Worm (Caenorhabditis elegans): ENCODE data around the gene dre-1.

dre-1 gene

ce11 chrV:6495353-6495752, 50.9 kb downstream of the dre-1 start:
- TF ChIP-seq snpc-4 (tag; optimal IDR thresholded peaks at IDR 0.05), result no peak
- TF ChIP-seq drap-1 (GFP tag; optimal IDR thresholded peaks at IDR 0.05), result no peak
- TF ChIP-seq zip-8 (tag; optimal IDR thresholded peaks at IDR 0.05), result no peak
- no peak for TF ChIP-seq ceh-83 (GFP tag; optimal IDR thresholded peaks at IDR 0.05)
- no peak for TF ChIP-seq M03D4.4 (tag; optimal IDR thresholded peaks at IDR 0.05)
- no peak for TF ChIP-seq sptf-1 (tag; optimal IDR thresholded peaks at IDR 0.05)
- no peak for TF ChIP-seq mls-2 (tag; optimal IDR thresholded peaks at IDR 0.05)
- TF ChIP-seq cnd-1 (tag; optimal IDR thresholded peaks at IDR 0.05), result no peak
- no peak for TF ChIP-seq sem-2 (GFP tag; optimal IDR thresholded peaks at IDR 0.05)
- TF ChIP-seq mep-1 (tag; optimal IDR thresholded peaks at IDR 0.05), result no peak
- no peak for TF ChIP-seq ztf-11 (tag; optimal IDR thresholded peaks at IDR 0.05)
- TF ChIP-seq nhr-28 (tag; optimal IDR thresholded peaks at IDR 0.05), result no peak
- TF ChIP-seq bed-3 (GFP tag; optimal IDR thresholded peaks at IDR 0.05), result no peak
- no peak for TF ChIP-seq mab-5 (tag; optimal IDR thresholded peaks at IDR 0.05)
- no peak for TF ChIP-seq nhr-76 (tag; optimal IDR thresholded peaks at IDR 0.05)
- no peak for TF ChIP-seq ces-1 (GFP tag; optimal IDR thresholded peaks at IDR 0.05)
- TF ChIP-seq nhr-237 (tag; optimal IDR thresholded peaks at IDR 0.05), result no peak
- TF ChIP-seq lin-32 (GFP tag; optimal IDR thresholded peaks at IDR 0.05), result no peak

DNA sequence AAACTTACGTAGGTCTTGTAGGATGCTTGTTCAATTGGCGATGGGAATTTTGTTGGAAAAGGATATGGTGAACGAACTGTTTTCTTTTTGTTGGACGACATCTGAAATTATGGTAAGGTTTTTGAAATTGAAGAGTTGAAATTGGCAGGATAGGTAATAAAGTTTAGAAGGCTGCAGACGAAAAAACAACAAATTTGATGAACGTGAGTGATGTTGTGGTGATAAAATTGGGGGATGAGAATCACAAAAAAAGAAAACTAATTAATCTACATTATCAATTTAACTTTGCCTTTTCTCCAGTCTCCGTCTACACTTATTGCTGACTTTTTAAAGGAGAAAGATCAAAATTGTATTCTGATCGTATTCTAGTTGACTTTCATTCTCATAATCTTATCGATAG, 52.5 kb downstream of the dre-1 start, which contains the start of gene cpt-6:
Gene cpt-6, minus strand, starts transcription at position 101 of the 400 bp plus-strand sequence.
- no peak for TF ChIP-seq zip-8 (tag; optimal IDR thresholded peaks at IDR 0.05)
- no peak for TF ChIP-seq ceh-83 (GFP tag; optimal IDR thresholded peaks at IDR 0.05)
- no peak for TF ChIP-seq blmp-1 (tag; optimal IDR thresholded peaks at IDR 0.05)
- TF ChIP-seq cnd-1 (tag; optimal IDR thresholded peaks at IDR 0.05), result no peak
- TF ChIP-seq flh-1 (GFP tag; optimal IDR thresholded peaks at IDR 0.05), result no peak
- no peak for TF ChIP-seq ztf-11 (tag; optimal IDR thresholded peaks at IDR 0.05)
- no peak for TF ChIP-seq nhr-28 (tag; optimal IDR thresholded peaks at IDR 0.05)

- TF ChIP-seq ceh-43 (GFP tag; optimal IDR thresholded peaks at IDR 0.05) (no peak), sem-2 (GFP tag; optimal IDR thresholded peaks at IDR 0.05) (no peak), unc-39 (tag; optimal IDR thresholded peaks at IDR 0.05) (no peak), ztf-11 (tag; optimal IDR thresholded peaks at IDR 0.05) (no peak), lin-13 (tag; optimal IDR thresholded peaks at IDR 0.05) (no peak), drap-1 (GFP tag; optimal IDR thresholded peaks at IDR 0.05) (no peak), nhr-2 (tag; optimal IDR thresholded peaks at IDR 0.05) (no peak), tbx-8 (GFP tag; optimal IDR thresholded peaks at IDR 0.05) (no peak)
These were observed 53.8 kb downstream of the dre-1 start for ce11 chrV:6492497-6492896.

- TF ChIP-seq ceh-39 (tag; optimal IDR thresholded peaks at IDR 0.05) (no peak), snpc-4 (tag; optimal IDR thresholded peaks at IDR 0.05) (no peak), unc-62 (GFP tag; optimal IDR thresholded peaks at IDR 0.05) (no peak), drap-1 (GFP tag; optimal IDR thresholded peaks at IDR 0.05) (no peak), nhr-2 (tag; optimal IDR thresholded peaks at IDR 0.05) (no peak), ces-1 (GFP tag; optimal IDR thresholded peaks at IDR 0.05) (no peak), cnd-1 (tag; optimal IDR thresholded peaks at IDR 0.05) (no peak), ceh-43 (GFP tag; optimal IDR thresholded peaks at IDR 0.05) (no peak), zip-8 (tag; optimal IDR thresholded peaks at IDR 0.05) (no peak), sem-2 (GFP tag; optimal IDR thresholded peaks at IDR 0.05) (no peak), elt-3 (tag; optimal IDR thresholded peaks at IDR 0.05) (no peak), sptf-1 (tag; optimal IDR thresholded peaks at IDR 0.05) (no peak), mab-5 (tag; optimal IDR thresholded peaks at IDR 0.05) (no peak), tbx-8 (GFP tag; optimal IDR thresholded peaks at IDR 0.05) (no peak), ztf-11 (tag; optimal IDR thresholded peaks at IDR 0.05) (no peak), bed-3 (GFP tag; optimal IDR thresholded peaks at IDR 0.05) (no peak)
These were observed 57.5 kb downstream of the dre-1 start, which contains the start of gene lec-10 for ce11 chrV:6488849-6489248. Gene lec-10, minus strand, starts transcription at chrV:6489120.

- TF ChIP-seq sptf-1 (tag; optimal IDR thresholded peaks at IDR 0.05), result peak; percentile 0
- TF ChIP-seq ceh-43 (GFP tag; optimal IDR thresholded peaks at IDR 0.05), result no peak
- TF ChIP-seq tbx-8 (GFP tag; optimal IDR thresholded peaks at IDR 0.05), result no peak
- TF ChIP-seq flh-1 (GFP tag; optimal IDR thresholded peaks at IDR 0.05), result no peak
These were observed 58.4 kb downstream of the dre-1 start for ce11 chrV:6487878-6488277.

- peak; percentile 68 for TF ChIP-seq ceh-43 (GFP tag; optimal IDR thresholded peaks at IDR 0.05)
- TF ChIP-seq hlh-1 (tag; optimal IDR thresholded peaks at IDR 0.05), result no peak
- TF ChIP-seq tbx-8 (GFP tag; optimal IDR thresholded peaks at IDR 0.05), result no peak
- TF ChIP-seq pha-4 (tag; optimal IDR thresholded peaks at IDR 0.05), result peak; percentile 10
- TF ChIP-seq nhr-76 (tag; optimal IDR thresholded peaks at IDR 0.05), result no peak
- TF ChIP-seq lin-32 (GFP tag; optimal IDR thresholded peaks at IDR 0.05), result peak; percentile 22
- peak; percentile 20 for TF ChIP-seq ceh-83 (GFP tag; optimal IDR thresholded peaks at IDR 0.05)
- peak; percentile 71 for TF ChIP-seq mls-2 (tag; optimal IDR thresholded peaks at IDR 0.05)
- TF ChIP-seq nhr-2 (tag; optimal IDR thresholded peaks at IDR 0.05), result peak; percentile 47
- no peak for TF ChIP-seq unc-120 (tag; optimal IDR thresholded peaks at IDR 0.05; ENCODE audit: poor library complexity, severe bottlenecking)
- peak; percentile 74 for TF ChIP-seq sptf-1 (tag; optimal IDR thresholded peaks at IDR 0.05)
- peak; percentile 23 for TF ChIP-seq sem-2 (GFP tag; optimal IDR thresholded peaks at IDR 0.05)
These were observed 61.2 kb downstream of the dre-1 start for ce11 chrV:6485109-6485508.
